Fruit fly (Drosophila melanogaster) whole organism, prepupa: ENCODE measurements around the gene lush.
A peak's percentile ranks its signal among the peaks of the same experiment; 100 is the strongest.

Experiments used
- Blimp-1 ChIP-seq: fragments of 200-800 bp; sonication (Bioruptor generic); optimal IDR thresholded peaks from 3 replicates; lab custom pipeline; 2017; ENCODE audit warnings: missing biosample characterization, missing genetic modification characterization, mild to moderate bottlenecking, moderate library complexity, missing genetic modification reagents
- CG10669 ChIP-seq: fragments of 200-800 bp; sonication (Bioruptor generic); optimal IDR thresholded peaks from 3 replicates; lab custom pipeline; 2018; ENCODE audit warnings: missing biosample characterization, mild to moderate bottlenecking, missing genetic modification characterization, moderate library complexity
- CG11294 ChIP-seq: fragments of 200-800 bp; sonication (Bioruptor generic); IDR thresholded peaks from 2 replicates; pipeline ENCODE4 v1.3.6; 2022; ENCODE audit warnings: missing biosample characterization, missing genetic modification characterization
- CG11902 ChIP-seq: fragments of 200-800 bp; sonication (Bioruptor generic); optimal IDR thresholded peaks from 3 replicates; lab custom pipeline; 2016; ENCODE audit warnings: missing biosample characterization, missing genetic modification characterization
- CG15336 ChIP-seq: fragments of 200-800 bp; sonication (Bioruptor generic); IDR thresholded peaks from 2 replicates; pipeline ENCODE4 v1.3.6; 2022; ENCODE audit warnings: missing biosample characterization, missing genetic modification characterization
- CG1621 ChIP-seq: fragments of 200-800 bp; sonication (Bioruptor generic); optimal IDR thresholded peaks from 3 replicates; lab custom pipeline; 2018; ENCODE audit warnings: missing biosample characterization, mild to moderate bottlenecking, missing genetic modification characterization
- CG16779 ChIP-seq: fragments of 200-800 bp; sonication (Bioruptor generic); optimal IDR thresholded peaks from 3 replicates; lab custom pipeline; 2017; ENCODE audit warnings: missing biosample characterization, mild to moderate bottlenecking, missing genetic modification characterization
- CG3032 ChIP-seq: fragments of 200-800 bp; optimal IDR thresholded peaks from 2 replicates; lab custom pipeline; 2019; ENCODE audit warnings: missing biosample characterization, mild to moderate bottlenecking, missing genetic modification characterization, moderate library complexity
- CG31627 ChIP-seq: fragments of 200-800 bp; sonication (Bioruptor generic); optimal IDR thresholded peaks from 3 replicates; lab custom pipeline; 2016; ENCODE audit warnings: missing biosample characterization, missing genetic modification characterization
- CG32006 ChIP-seq: fragments of 200-800 bp; sonication (Bioruptor generic); optimal IDR thresholded peaks from 3 replicates; lab custom pipeline; 2017; ENCODE audit warnings: missing biosample characterization, mild to moderate bottlenecking, missing genetic modification characterization
- CG34406 ChIP-seq: fragments of 200-800 bp; sonication (Bioruptor generic); optimal IDR thresholded peaks from 3 replicates; lab custom pipeline; 2016; ENCODE audit warnings: missing biosample characterization, missing genetic modification characterization
- CG3919 ChIP-seq: fragments of 200-800 bp; sonication (Bioruptor generic); optimal IDR thresholded peaks from 3 replicates; lab custom pipeline; 2016; ENCODE audit warnings: missing biosample characterization, missing genetic modification characterization
- CG4318 ChIP-seq: fragments of 200-800 bp; sonication (Bioruptor generic); optimal IDR thresholded peaks from 3 replicates; lab custom pipeline; 2017; ENCODE audit warnings: missing biosample characterization, mild to moderate bottlenecking, missing genetic modification characterization
- CG6163 ChIP-seq: fragments of 200-800 bp; sonication (Bioruptor generic); IDR thresholded peaks from 3 replicates; pipeline ENCODE4 v1.3.6; 2022; ENCODE audit warnings: missing biosample characterization, missing genetic modification characterization
- CG6792 ChIP-seq: fragments of 200-800 bp; sonication (Bioruptor generic); optimal IDR thresholded peaks from 3 replicates; lab custom pipeline; 2016; ENCODE audit warnings: missing biosample characterization, missing genetic modification characterization
- CG7368 ChIP-seq: fragments of 200-800 bp; sonication (Bioruptor generic); optimal IDR thresholded peaks from 3 replicates; lab custom pipeline; 2016; ENCODE audit warnings: missing biosample characterization, missing genetic modification characterization
- CG8119 ChIP-seq: fragments of 200-800 bp; sonication (Bioruptor generic); IDR thresholded peaks from 3 replicates; pipeline ENCODE4 v1.3.6; 2022; ENCODE audit warnings: missing biosample characterization, missing genetic modification characterization
- CG8319 ChIP-seq: fragments of 200-800 bp; sonication (Bioruptor generic); optimal IDR thresholded peaks from 3 replicates; lab custom pipeline; 2016; ENCODE audit warnings: missing biosample characterization, missing genetic modification characterization
- CG8632 ChIP-seq: fragments of 200-800 bp; sonication (Bioruptor generic); optimal IDR thresholded peaks from 3 replicates; lab custom pipeline; 2016; ENCODE audit warnings: missing biosample characterization, missing genetic modification characterization
- CG9139 ChIP-seq: fragments of 200-800 bp; sonication (Bioruptor generic); optimal IDR thresholded peaks from 3 replicates; lab custom pipeline; 2017; ENCODE audit warnings: missing biosample characterization, mild to moderate bottlenecking, missing genetic modification characterization
- Eip75B ChIP-seq: fragments of 200-800 bp; sonication (Bioruptor generic); optimal IDR thresholded peaks from 3 replicates; lab custom pipeline; 2016; ENCODE audit warnings: missing biosample characterization, missing genetic modification characterization
- Eip78C ChIP-seq: fragments of 200-800 bp; sonication (Bioruptor generic); peaks from one replicate; lab custom pipeline; 2016; ENCODE audit warnings: missing biosample characterization, missing genetic modification characterization
- Eip93F ChIP-seq: fragments of 200-800 bp; sonication (Bioruptor generic); optimal IDR thresholded peaks from 2 replicates; lab custom pipeline; 2016; ENCODE audit warnings: missing biosample characterization, mild to moderate bottlenecking, missing genetic modification characterization
- Ets21C ChIP-seq: fragments of 200-800 bp; sonication (Bioruptor generic); optimal IDR thresholded peaks from 3 replicates; lab custom pipeline; 2016; ENCODE audit warnings: missing biosample characterization, missing genetic modification characterization
- Gug ChIP-seq: fragments of 200-800 bp; sonication (Bioruptor generic); IDR thresholded peaks from 2 replicates; pipeline ENCODE4 v1.3.6; 2022; ENCODE audit warnings: missing biosample characterization, missing genetic modification characterization
- Hr38 ChIP-seq: sonication (Bioruptor generic); optimal IDR thresholded peaks from 2 replicates; lab custom pipeline; 2016; ENCODE audit warnings: missing biosample characterization, missing genetic modification characterization
- Hr39 ChIP-seq: fragments of 200-800 bp; sonication (Bioruptor generic); optimal IDR thresholded peaks from 2 replicates; lab custom pipeline; 2016; ENCODE audit warnings: missing biosample characterization, missing genetic modification characterization
- Hr4 ChIP-seq: fragments of 200-800 bp; sonication (Bioruptor generic); optimal IDR thresholded peaks from 3 replicates; lab custom pipeline; 2016; ENCODE audit warnings: missing biosample characterization, missing genetic modification characterization
- Lpt ChIP-seq: fragments of 200-800 bp; sonication (Bioruptor generic); optimal IDR thresholded peaks from 3 replicates; lab custom pipeline; 2016; ENCODE audit warnings: missing biosample characterization, missing genetic modification characterization
- Met ChIP-seq: fragments of 200-800 bp; sonication (Bioruptor generic); optimal IDR thresholded peaks from 3 replicates; lab custom pipeline; 2016; ENCODE audit warnings: missing biosample characterization, missing genetic modification characterization
- OdsH ChIP-seq: fragments of 200-800 bp; sonication (Bioruptor generic); optimal IDR thresholded peaks from 3 replicates; lab custom pipeline; 2016; ENCODE audit warnings: missing biosample characterization, missing genetic modification characterization
- Smox ChIP-seq: fragments of 200-800 bp; sonication (Bioruptor generic); optimal IDR thresholded peaks from 3 replicates; lab custom pipeline; 2016; ENCODE audit warnings: missing biosample characterization, missing genetic modification characterization
- Sox102F ChIP-seq: fragments of 200-800 bp; sonication (Bioruptor generic); optimal IDR thresholded peaks from 2 replicates; lab custom pipeline; 2016; ENCODE audit warnings: missing biosample characterization, mild to moderate bottlenecking, missing genetic modification characterization
- Sox14 ChIP-seq: fragments of 200-800 bp; sonication (Bioruptor generic); optimal IDR thresholded peaks from 3 replicates; lab custom pipeline; 2016; ENCODE audit warnings: missing biosample characterization, missing genetic modification characterization
- Sox15 ChIP-seq: fragments of 200-800 bp; sonication (Bioruptor generic); optimal IDR thresholded peaks from 3 replicates; lab custom pipeline; 2016; ENCODE audit warnings: missing biosample characterization, missing genetic modification characterization
- achi ChIP-seq: fragments of 200-800 bp; sonication (Bioruptor generic); optimal IDR thresholded peaks from 3 replicates; lab custom pipeline; 2016; ENCODE audit warnings: missing biosample characterization, missing genetic modification characterization
- acj6 ChIP-seq: fragments of 200-800 bp; sonication (Bioruptor generic); optimal IDR thresholded peaks from 3 replicates; lab custom pipeline; 2016; ENCODE audit warnings: missing biosample characterization, missing genetic modification characterization
- cyc ChIP-seq: fragments of 200-800 bp; sonication (Bioruptor generic); optimal IDR thresholded peaks from 3 replicates; lab custom pipeline; 2016; ENCODE audit warnings: missing biosample characterization, missing genetic modification characterization
- dac ChIP-seq: fragments of 200-800 bp; sonication (Bioruptor generic); optimal IDR thresholded peaks from 2 replicates; lab custom pipeline; 2017; ENCODE audit warnings: missing biosample characterization, mild to moderate bottlenecking, missing genetic modification characterization
- eg ChIP-seq: fragments of 200-800 bp; sonication (Bioruptor generic); IDR thresholded peaks from 3 replicates; pipeline ENCODE4 v1.3.6; 2022; ENCODE audit warnings: missing biosample characterization, missing genetic modification characterization
- esn ChIP-seq: fragments of 200-800 bp; sonication (Bioruptor generic); optimal IDR thresholded peaks from 2 replicates; lab custom pipeline; 2016; ENCODE audit warnings: missing biosample characterization, mild to moderate bottlenecking, missing genetic modification characterization, moderate library complexity
- fd59A ChIP-seq: fragments of 200-800 bp; sonication (Bioruptor generic); optimal IDR thresholded peaks from 2 replicates; lab custom pipeline; 2017; ENCODE audit warnings: missing biosample characterization, mild to moderate bottlenecking, missing genetic modification characterization, missing genetic modification reagents
- fd85E ChIP-seq: fragments of 200-800 bp; sonication (Bioruptor generic); optimal IDR thresholded peaks from 3 replicates; lab custom pipeline; 2016; ENCODE audit warnings: missing biosample characterization, missing genetic modification characterization
- fkh ChIP-seq: fragments of 200-800 bp; sonication (Bioruptor generic); optimal IDR thresholded peaks from 3 replicates; lab custom pipeline; 2017; ENCODE audit warnings: missing biosample characterization, mild to moderate bottlenecking, missing genetic modification characterization, moderate library complexity
- lz ChIP-seq: fragments of 200-800 bp; sonication (Bioruptor generic); optimal IDR thresholded peaks from 3 replicates; lab custom pipeline; 2016; ENCODE audit warnings: missing biosample characterization, missing genetic modification characterization
- net ChIP-seq: fragments of 200-800 bp; sonication (Bioruptor generic); optimal IDR thresholded peaks from 3 replicates; lab custom pipeline; 2016; ENCODE audit warnings: missing biosample characterization, missing genetic modification characterization
- salr ChIP-seq, 2 experiments: fragments of 200-800 bp; sonication (Bioruptor generic); optimal IDR thresholded peaks; 3 replicates each; lab custom pipeline; 2016 to 2018; ENCODE audit warnings: missing biosample characterization in 2 of 2, missing genetic modification characterization in 2 of 2, mild to moderate bottlenecking in 1 of 2
- spab ChIP-seq: fragments of 200-800 bp; sonication (Bioruptor generic); optimal IDR thresholded peaks from 2 replicates; lab custom pipeline; 2017; ENCODE audit warnings: missing biosample characterization, mild to moderate bottlenecking, missing genetic modification characterization, missing genetic modification reagents
- ss ChIP-seq, 2 experiments: fragments of 200-800 bp; sonication (Bioruptor generic); optimal IDR thresholded peaks; 2 replicates in 1 of 2; 3 replicates in 1 of 2; lab custom pipeline; 2017 to 2018; ENCODE audit warnings: mild to moderate bottlenecking in 2 of 2, missing biosample characterization in 2 of 2, missing genetic modification characterization in 2 of 2, moderate library complexity in 1 of 2
- svp ChIP-seq: fragments of 200-800 bp; sonication (Bioruptor generic); peaks from one replicate; lab custom pipeline; 2016; ENCODE audit warnings: missing biosample characterization, missing genetic modification characterization
- topi ChIP-seq: fragments of 200-800 bp; sonication (Bioruptor generic); optimal IDR thresholded peaks from 3 replicates; lab custom pipeline; 2016; ENCODE audit warnings: missing biosample characterization, missing genetic modification characterization

The lush gene

DNA sequence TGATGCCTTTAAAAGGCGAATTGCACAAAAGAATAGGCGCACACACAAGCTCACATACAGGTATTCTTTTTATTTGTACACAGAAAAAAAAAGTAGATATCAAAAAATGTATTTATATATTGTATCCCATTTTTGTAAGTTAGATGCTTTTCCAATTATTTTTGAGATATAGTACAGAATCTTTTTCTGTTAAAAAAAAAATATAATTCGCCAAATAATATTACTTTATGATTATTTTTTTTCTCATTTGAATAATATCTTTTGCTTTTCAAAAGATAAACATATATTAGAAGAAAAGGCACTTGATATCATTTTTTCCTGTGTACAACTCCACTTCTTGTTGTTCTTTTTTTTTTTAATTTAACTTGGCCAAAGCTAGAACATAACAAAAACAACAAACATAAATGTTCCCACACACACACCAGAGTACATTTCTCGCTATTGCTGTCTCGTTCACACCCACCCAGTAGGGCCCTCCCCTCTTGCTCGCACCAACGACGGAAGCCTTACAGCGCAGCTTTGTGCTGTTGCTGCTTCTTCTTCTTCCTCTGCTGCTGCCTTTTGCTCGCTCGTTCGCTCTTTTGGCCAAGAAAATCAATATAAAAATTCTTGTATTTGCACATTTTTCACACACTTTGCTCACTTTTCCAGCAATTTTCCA is 29.0 kb upstream of the lush start:
- TF ChIP-seq net (GFP tag; lab: Kevin White, UChicago): peak; percentile 54
- TF ChIP-seq Gug: peak; percentile 79
- TF ChIP-seq CG32006 (GFP tag; lab: Kevin White, UChicago): peak; percentile 73
- peak; percentile 58 for TF ChIP-seq CG34406
- TF ChIP-seq Lpt: peak; percentile 88
- peak; percentile 92 for TF ChIP-seq Eip78C (GFP tag; lab: Kevin White, UChicago)
- TF ChIP-seq Smox (GFP tag; lab: Kevin White, UChicago): peak; percentile 45
- TF ChIP-seq CG3919: peak; percentile 84
- peak; percentile 49 for TF ChIP-seq Met (GFP tag; lab: Kevin White, UChicago)
- TF ChIP-seq topi (GFP tag; lab: Kevin White, UChicago): peak; percentile 47
- peak; percentile 69 for TF ChIP-seq Eip75B (GFP tag; lab: Kevin White, UChicago)
- TF ChIP-seq Hr4 (GFP tag; lab: Kevin White, UChicago): peak; percentile 33
- TF ChIP-seq svp (GFP tag; lab: Kevin White, UChicago): peak; percentile 86
- peak; percentile 89 for TF ChIP-seq CG8119 (GFP tag; lab: Robert Waterston, UW)
- TF ChIP-seq CG8319 (GFP tag; lab: Kevin White, UChicago): peak; percentile 13
- peak; percentile 62 for TF ChIP-seq acj6 (GFP tag; lab: Kevin White, UChicago)
- no peak for TF ChIP-seq Hr38
- peak; percentile 21 for TF ChIP-seq Sox15 (GFP tag; lab: Kevin White, UChicago)
- TF ChIP-seq Sox102F: peak; percentile 11
- peak; percentile 9 for TF ChIP-seq lz (GFP tag; lab: Kevin White, UChicago)
- no peak for TF ChIP-seq Ets21C (GFP tag; lab: Kevin White, UChicago)
- TF ChIP-seq CG11902 (GFP tag; lab: Kevin White, UChicago): peak; percentile 16
- peak; percentile 65 for TF ChIP-seq esn (GFP tag; lab: Kevin White, UChicago)
- TF ChIP-seq achi (GFP tag; lab: Kevin White, UChicago): peak; percentile 69
- peak; percentile 72 for TF ChIP-seq CG8632
- peak; percentile 80 for TF ChIP-seq spab (GFP tag; lab: Kevin White, UChicago)
- peak; percentile 77 for TF ChIP-seq CG6163 (GFP tag; lab: Robert Waterston, UW)
- no peak for TF ChIP-seq Hr39 (GFP tag; lab: Kevin White, UChicago)
- TF ChIP-seq salr (GFP tag; optimal IDR thresholded peaks at IDR 0.05; lab: Kevin White, UChicago): peak in 1 of 2 experiments; percentile 90
- TF ChIP-seq dac (GFP tag; lab: Kevin White, UChicago): no peak
- no peak for TF ChIP-seq Blimp-1 (GFP tag; lab: Kevin White, UChicago)
- peak; percentile 57 to 81 for TF ChIP-seq ss (GFP tag; optimal IDR thresholded peaks at IDR 0.05; lab: Kevin White, UChicago)
- TF ChIP-seq eg (GFP tag; lab: Robert Waterston, UW): peak; percentile 87
- peak; percentile 33 for TF ChIP-seq fd59A (GFP tag; lab: Kevin White, UChicago)
- no peak for TF ChIP-seq CG31627
- peak; percentile 55 for TF ChIP-seq cyc
- TF ChIP-seq OdsH (GFP tag; lab: Kevin White, UChicago): peak; percentile 63
- TF ChIP-seq fkh (GFP tag; lab: Kevin White, UChicago): no peak
- peak; percentile 61 for TF ChIP-seq CG7368 (GFP tag; lab: Kevin White, UChicago)
- no peak for TF ChIP-seq CG1621
- no peak for TF ChIP-seq fd85E (GFP tag; lab: Kevin White, UChicago)
- TF ChIP-seq CG11294: peak; percentile 59; the same call in 1 of the 2 replicates
- peak; percentile 51 for TF ChIP-seq CG10669 (GFP tag; lab: Kevin White, UChicago)
- no peak for TF ChIP-seq Eip93F (GFP tag; lab: Kevin White, UChicago)
- peak; percentile 39 for TF ChIP-seq CG16779 (tag; lab: Kevin White, UChicago)
- TF ChIP-seq CG15336 (GFP tag; lab: Robert Waterston, UW): peak; percentile 91
- TF ChIP-seq Sox14 (GFP tag; lab: Kevin White, UChicago): peak; percentile 10
- TF ChIP-seq CG3032 (tag; lab: Kevin White, UChicago): peak; percentile 91
- peak; percentile 53 for TF ChIP-seq CG6792 (GFP tag; lab: Kevin White, UChicago)
- peak; percentile 68 for TF ChIP-seq CG9139 (GFP tag; lab: Kevin White, UChicago)
- peak; percentile 54 for TF ChIP-seq CG4318
